Worm (Caenorhabditis elegans): ENCODE measurements around the gene Y41C4A.7.
A peak's percentile ranks its signal among the peaks of the same experiment; 100 is the strongest.

Y41C4A.7 gene

ce11 chrIII:11732943-11733342, 34.3 kb downstream of the Y41C4A.7 start:
- TF ChIP-seq egl-27 (tag; optimal IDR thresholded peaks at IDR 0.05) (no peak), fos-1 (tag; optimal IDR thresholded peaks at IDR 0.05) (no peak)

ce11 chrIII:11737527-11737926, 38.9 kb downstream of the Y41C4A.7 start, which contains the start of gene sup-1:
TSS of gene sup-1 (minus strand) at chrIII:11737627.
- TF ChIP-seq egl-13 (tag; optimal IDR thresholded peaks at IDR 0.05) (no peak), nhr-20 (tag; optimal IDR thresholded peaks at IDR 0.05) (no peak), rnt-1 (tag; optimal IDR thresholded peaks at IDR 0.05) (no peak), hlh-17 (GFP tag; optimal IDR thresholded peaks at IDR 0.05; ENCODE audit: borderline replicate concordance) (no peak), zag-1 (tag; optimal IDR thresholded peaks at IDR 0.05) (no peak), ztf-4 (tag; optimal IDR thresholded peaks at IDR 0.05) (no peak), nhr-71 (tag; optimal IDR thresholded peaks at IDR 0.05) (no peak), sptf-1 (tag; optimal IDR thresholded peaks at IDR 0.05) (no peak), mef-2 (tag; optimal IDR thresholded peaks at IDR 0.05) (no peak)

ce11 chrIII:11738482-11738881, 39.8 kb downstream of the Y41C4A.7 start:
- TF ChIP-seq mef-2 (tag; optimal IDR thresholded peaks at IDR 0.05) = no peak
- peak; percentile 80 for TF ChIP-seq nhr-71 (tag; optimal IDR thresholded peaks at IDR 0.05)
- peak; percentile 76 for TF ChIP-seq grh-1 (GFP tag; IDR thresholded peaks at IDR 0.05)
- no peak for TF ChIP-seq unc-62 (GFP tag; optimal IDR thresholded peaks at IDR 0.05)
- TF ChIP-seq fkh-10 (GFP tag; optimal IDR thresholded peaks at IDR 0.05) = no peak
- TF ChIP-seq jun-1 (tag; optimal IDR thresholded peaks at IDR 0.05) = no peak
- peak; percentile 76 for TF ChIP-seq rnt-1 (tag; optimal IDR thresholded peaks at IDR 0.05)
- no peak for TF ChIP-seq ets-5 (GFP tag; IDR thresholded peaks at IDR 0.05)
- no peak for TF ChIP-seq lin-15B (tag; optimal IDR thresholded peaks at IDR 0.05)
- no peak for TF ChIP-seq elt-2 (tag; optimal IDR thresholded peaks at IDR 0.05)
- peak; percentile 50 for TF ChIP-seq tbx-2 (tag; optimal IDR thresholded peaks at IDR 0.05)
- peak; percentile 57 for TF ChIP-seq nhr-20 (tag; optimal IDR thresholded peaks at IDR 0.05)
- no peak for TF ChIP-seq mep-1 (tag; optimal IDR thresholded peaks at IDR 0.05)
- TF ChIP-seq efl-3 (GFP tag; optimal IDR thresholded peaks at IDR 0.05) = no peak
- TF ChIP-seq egl-13 (tag; optimal IDR thresholded peaks at IDR 0.05) = no peak
- TF ChIP-seq alr-1 (tag; optimal IDR thresholded peaks at IDR 0.05; ENCODE audit: borderline replicate concordance) = no peak
- peak; percentile 85 for TF ChIP-seq nhr-85 (tag)
- TF ChIP-seq nhr-77 (tag; optimal IDR thresholded peaks at IDR 0.05) = no peak
- peak; percentile 35 for TF ChIP-seq swsn-7 (tag; optimal IDR thresholded peaks at IDR 0.05)
- no peak for TF ChIP-seq fkh-4 (tag; optimal IDR thresholded peaks at IDR 0.05; ENCODE audit: borderline replicate concordance)
- TF ChIP-seq lin-39 (tag; optimal IDR thresholded peaks at IDR 0.05) = no peak
- TF ChIP-seq irx-1 (tag; optimal IDR thresholded peaks at IDR 0.05) = no peak
- no peak for TF ChIP-seq ztf-11 (tag; optimal IDR thresholded peaks at IDR 0.05)
- peak; percentile 87 for TF ChIP-seq lin-14 (GFP tag; optimal IDR thresholded peaks at IDR 0.05)
- TF ChIP-seq ceh-90 (tag; optimal IDR thresholded peaks at IDR 0.05) = no peak
- no peak for TF ChIP-seq ama-1 (optimal IDR thresholded peaks at IDR 0.05)
- no peak for TF ChIP-seq egl-27 (tag; optimal IDR thresholded peaks at IDR 0.05)
- no peak for TF ChIP-seq nhr-237 (tag; optimal IDR thresholded peaks at IDR 0.05)
- TF ChIP-seq ceh-8 (GFP tag; optimal IDR thresholded peaks at IDR 0.05) = no peak
- no peak for TF ChIP-seq unc-86 (tag; optimal IDR thresholded peaks at IDR 0.05)
- peak; percentile 57 to 65 for TF ChIP-seq lsy-2 (tag; optimal IDR thresholded peaks at IDR 0.05)
- TF ChIP-seq xbp-1 (tag; optimal IDR thresholded peaks at IDR 0.05) = no peak
- peak; percentile 27 to 29 for TF ChIP-seq lin-35 (GFP tag; optimal IDR thresholded peaks at IDR 0.05)
- TF ChIP-seq pag-3 (tag; optimal IDR thresholded peaks at IDR 0.05; ENCODE audit: borderline replicate concordance, insufficient read depth) = no peak
- peak in 2 of 6 experiments; percentile 6 to 65 for TF ChIP-seq elt-3 (tag; optimal IDR thresholded peaks at IDR 0.05)
- no peak for TF ChIP-seq ceh-88 (GFP tag; IDR thresholded peaks at IDR 0.05)
- TF ChIP-seq aha-1 (tag; optimal IDR thresholded peaks at IDR 0.05) = no peak
- TF ChIP-seq ceh-82 (tag; optimal IDR thresholded peaks at IDR 0.05) = peak in 2 of 3 experiments; percentile 13 to 46
- TF ChIP-seq hlh-17 (GFP tag; optimal IDR thresholded peaks at IDR 0.05; ENCODE audit: borderline replicate concordance) = no peak
- TF ChIP-seq hlh-4 (tag; optimal IDR thresholded peaks at IDR 0.05) = no peak
- no peak for TF ChIP-seq ztf-4 (tag; optimal IDR thresholded peaks at IDR 0.05)
- TF ChIP-seq unc-130 (tag; optimal IDR thresholded peaks at IDR 0.05) = peak; percentile 25
- no peak for TF ChIP-seq nhr-84 (tag; optimal IDR thresholded peaks at IDR 0.05)
- TF ChIP-seq pqm-1 (tag; optimal IDR thresholded peaks at IDR 0.05) = no peak
- TF ChIP-seq mab-9 (GFP tag; IDR thresholded peaks at IDR 0.05) = peak; percentile 52; the same call in 1 of the 2 replicates
